Fruit fly (Drosophila melanogaster): ENCODE data around the gene Atg5.

The Atg5 gene

DNA sequence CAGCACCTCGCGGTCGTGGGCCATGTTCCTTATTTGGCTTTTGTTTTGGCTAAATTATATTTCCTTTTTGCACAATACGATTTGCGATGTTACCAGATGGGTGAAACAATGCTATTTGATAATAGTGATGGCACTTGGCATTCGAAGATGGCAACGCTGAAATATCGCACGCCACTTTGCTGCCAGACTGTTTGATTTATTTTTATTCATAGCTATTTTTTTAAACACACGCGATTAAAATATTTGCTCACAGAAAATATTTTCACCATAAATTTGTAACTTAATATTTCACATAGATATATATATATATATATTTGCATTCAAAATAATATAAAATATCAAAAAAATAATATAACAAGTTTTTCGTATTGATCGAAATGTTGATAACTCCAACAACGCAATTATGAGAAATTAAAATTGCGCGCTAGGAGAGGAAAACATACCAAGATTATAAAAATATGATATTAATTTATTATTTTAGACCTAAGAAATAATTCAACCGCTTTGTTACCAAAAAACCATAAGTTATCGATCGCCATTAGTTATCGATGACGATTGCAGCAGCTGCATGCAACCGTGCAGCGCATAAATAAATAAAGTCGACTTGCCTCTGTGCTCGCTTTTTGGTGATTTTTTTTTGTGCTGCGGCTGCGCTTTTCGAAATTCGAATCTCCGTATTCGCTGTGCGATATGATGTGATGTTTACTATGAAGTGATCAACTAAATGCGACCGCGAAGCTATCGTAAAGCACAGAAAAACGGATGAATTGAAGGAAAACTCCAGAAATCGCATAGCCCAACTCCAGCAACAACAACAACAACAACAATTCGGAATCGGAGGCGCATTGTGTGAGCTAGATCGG lies at the start of gene Atg5, which contains the start of gene Dok:
TSS of gene Atg5 (minus strand) at position 122 of the 863 bp plus-strand sequence.
TSS of gene Dok (plus strand) at position 566 of the 863 bp plus-strand sequence.
- no peak for TF ChIP-seq noc (tag; optimal IDR thresholded peaks at IDR 0.05)

DNA sequence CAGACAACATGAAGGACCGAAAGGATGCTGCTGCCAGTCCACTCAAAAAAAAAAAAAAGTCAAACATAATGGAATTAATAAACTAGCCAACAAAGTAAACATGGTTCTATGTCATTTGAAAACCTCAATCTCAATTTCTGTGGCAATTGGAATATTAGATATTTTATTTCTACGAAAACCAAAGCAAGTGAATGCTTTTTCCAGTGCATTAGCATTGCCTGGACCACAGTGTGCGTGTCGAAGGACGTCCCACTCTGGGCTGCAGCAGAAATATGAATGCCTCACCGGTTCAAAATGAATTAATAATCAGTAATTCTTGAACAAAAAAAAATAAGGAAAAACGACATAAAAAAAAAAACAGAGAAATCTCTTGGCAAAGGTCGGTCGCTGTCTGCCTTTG lies 48.9 kb upstream of the Atg5 start:
- no peak for TF ChIP-seq noc (tag; optimal IDR thresholded peaks at IDR 0.05)

DNA sequence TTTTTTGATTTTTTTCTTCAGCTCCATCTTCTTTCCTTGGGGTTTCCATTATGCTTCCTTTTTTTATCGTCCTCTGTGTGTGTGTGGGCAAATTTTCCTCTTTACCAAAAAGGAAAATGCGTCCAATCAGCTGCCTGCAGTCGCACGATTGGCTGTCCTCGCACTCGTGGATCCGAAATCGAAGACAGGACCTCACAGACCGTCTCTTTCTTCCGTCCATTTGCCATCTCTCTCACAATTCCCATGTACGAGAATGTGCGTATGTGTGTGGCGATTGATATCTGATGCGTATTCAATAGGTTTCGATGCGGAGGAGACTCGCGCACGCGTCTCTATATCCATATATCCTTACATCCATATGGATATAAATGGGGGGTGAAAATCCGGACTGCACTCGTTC lies 44.8 kb upstream of the Atg5 start:
- TF ChIP-seq noc (tag; optimal IDR thresholded peaks at IDR 0.05): no peak

DNA sequence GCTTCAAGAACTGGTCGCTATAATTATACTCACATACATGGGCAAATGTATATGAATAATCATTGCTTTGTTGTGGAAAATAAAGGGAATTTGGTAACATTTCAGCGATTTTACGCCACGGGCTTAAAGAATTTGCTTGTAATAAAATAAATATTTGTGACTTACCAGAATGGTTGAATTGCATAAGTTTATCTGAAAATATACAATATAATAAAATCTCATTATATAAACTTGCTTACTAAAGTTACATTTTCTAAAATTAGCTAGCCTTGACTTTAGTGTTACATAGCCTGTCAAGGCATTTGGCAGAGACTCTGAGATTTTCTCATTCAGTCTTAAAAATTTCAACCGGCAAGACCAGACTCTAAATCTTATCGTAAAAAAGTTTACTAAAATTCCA lies 34.9 kb upstream of the Atg5 start, which contains the start of gene CG1999:
TSS of gene CG1999 (plus strand) at position 301 of the 400 bp plus-strand sequence.
- TF ChIP-seq noc (tag; optimal IDR thresholded peaks at IDR 0.05): no peak

DNA sequence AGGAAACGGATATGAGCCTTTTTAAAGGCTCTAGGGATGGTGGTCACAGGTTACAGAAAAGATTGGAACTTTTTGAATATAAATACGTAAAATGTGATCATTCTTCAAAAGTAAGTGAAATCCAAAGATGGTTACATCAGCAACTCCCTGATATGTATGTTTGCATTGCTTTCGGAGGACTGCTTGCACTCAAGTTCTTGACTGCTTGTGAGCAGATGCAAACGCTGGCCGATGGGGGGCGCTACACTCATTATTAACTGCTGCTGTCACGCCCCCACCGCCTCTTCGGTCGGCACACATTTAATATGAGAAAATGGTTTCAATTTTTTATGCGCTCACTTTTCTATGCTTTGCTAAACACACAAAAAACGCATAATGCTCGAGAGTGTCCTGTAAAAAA lies 26.4 kb upstream of the Atg5 start:
- no peak for TF ChIP-seq noc (tag; optimal IDR thresholded peaks at IDR 0.05)

DNA sequence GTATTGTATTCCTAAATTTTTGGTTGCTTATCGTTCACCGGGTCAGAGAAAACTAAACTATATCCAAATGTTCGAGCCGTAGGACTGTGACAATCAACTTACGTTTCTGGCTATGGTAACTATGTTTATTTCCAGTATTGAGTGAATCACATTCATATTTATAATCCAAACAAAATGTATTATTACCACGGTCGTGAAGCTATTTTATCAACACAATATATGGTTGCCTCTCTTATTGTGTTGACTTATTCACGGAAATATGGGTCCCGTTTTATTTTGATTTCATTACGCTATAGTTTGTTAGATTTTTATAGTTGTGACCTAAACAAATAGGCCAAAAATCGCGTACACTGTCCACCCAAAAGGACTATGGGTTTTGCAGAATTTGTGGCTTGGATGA lies 23.8 kb upstream of the Atg5 start, which contains the start of gene CG15034:
TSS of gene CG15034 (minus strand) at position 101 of the 400 bp plus-strand sequence.
- no peak for TF ChIP-seq noc (tag; optimal IDR thresholded peaks at IDR 0.05)

DNA sequence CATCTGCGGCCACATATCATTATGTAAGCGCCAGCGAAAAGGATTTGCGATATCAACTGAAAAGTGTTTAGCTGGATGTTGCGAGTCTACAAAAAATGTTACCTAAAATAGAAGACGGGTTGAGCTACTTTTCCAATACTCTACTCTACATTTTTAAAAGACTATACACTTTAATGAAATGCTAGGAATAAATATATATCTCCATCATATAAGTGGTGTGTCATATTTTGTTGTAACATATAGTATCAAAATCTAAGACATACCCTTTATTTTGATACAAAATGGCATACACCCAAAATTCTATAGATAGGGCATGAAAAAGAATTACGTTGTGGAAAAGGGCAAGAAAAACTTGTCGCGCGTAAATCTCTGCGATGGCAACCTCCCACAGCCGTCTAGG lies 19.4 kb upstream of the Atg5 start:
- no peak for TF ChIP-seq noc (tag; optimal IDR thresholded peaks at IDR 0.05)

DNA sequence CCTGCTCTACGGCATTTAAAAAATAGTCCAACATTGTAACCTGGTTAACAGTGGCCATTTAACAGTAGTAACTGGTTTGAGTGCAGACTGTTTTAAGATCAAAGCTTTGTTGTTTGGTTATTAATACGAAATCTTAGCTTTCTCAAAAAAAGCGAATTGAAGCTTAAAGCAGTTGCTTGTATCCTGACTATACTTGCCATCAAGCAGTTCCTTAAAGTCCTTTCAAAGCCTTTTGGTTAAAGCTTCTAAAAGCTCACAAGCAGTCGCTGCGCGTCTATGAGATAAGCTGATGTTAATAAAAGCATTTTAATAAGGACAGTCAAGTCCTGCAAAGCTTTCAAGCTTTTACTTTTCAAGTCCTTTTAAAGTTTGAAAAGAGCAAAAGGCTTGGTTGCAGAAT lies 17.1 kb upstream of the Atg5 start:
- no peak for TF ChIP-seq noc (tag; optimal IDR thresholded peaks at IDR 0.05)

DNA sequence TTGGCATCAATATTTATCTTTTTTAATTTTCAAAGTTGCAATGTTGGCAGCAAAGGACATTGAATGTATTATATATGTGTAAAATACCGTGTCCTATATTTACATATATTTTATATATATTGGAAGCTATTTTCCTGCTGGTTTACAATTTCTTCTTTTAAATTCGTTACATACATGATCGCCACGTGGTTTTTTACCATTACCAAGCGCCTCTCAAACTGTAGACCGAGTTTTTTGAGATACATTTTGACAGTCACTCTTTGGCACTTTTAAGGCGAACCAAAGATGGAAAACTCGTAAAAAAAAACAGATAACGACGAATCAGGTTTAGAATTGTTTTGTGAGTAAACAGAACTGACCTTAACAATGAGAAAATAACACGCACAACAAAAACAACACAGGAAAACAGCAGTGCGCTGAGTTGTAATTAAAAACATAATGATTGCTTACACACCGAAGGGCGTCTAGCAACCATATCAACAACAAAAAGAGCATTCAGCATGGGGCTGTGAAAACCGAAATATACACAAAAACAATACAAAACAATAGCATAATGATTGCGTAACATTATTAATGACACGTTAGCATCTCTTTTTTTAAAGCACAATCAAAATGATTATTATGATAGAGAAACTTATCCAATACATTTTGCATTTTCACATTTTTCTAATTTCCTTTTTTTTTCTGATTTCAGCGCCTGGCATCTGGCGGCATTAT lies 16.2 kb upstream of the Atg5 start:
- TF ChIP-seq noc (tag; optimal IDR thresholded peaks at IDR 0.05): no peak

DNA sequence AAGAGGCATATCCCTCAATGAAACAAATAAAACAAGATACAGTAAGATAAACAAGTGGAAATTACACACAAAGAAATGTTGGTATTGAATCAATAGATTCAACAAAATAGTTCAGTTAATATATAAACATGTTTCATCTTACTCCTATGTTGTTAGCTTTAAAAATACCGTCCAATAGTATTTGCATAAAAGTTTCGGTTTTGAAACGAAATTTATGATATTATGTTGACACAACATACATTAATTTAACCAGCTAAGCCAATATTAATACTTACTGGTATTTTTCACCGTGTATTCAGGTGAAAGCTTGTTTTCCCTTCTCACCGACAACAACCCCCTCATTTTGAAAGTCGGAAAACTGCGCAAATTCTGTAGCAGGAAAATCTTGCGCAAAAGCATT lies 15.0 kb upstream of the Atg5 start:
- no peak for TF ChIP-seq noc (tag; optimal IDR thresholded peaks at IDR 0.05)

DNA sequence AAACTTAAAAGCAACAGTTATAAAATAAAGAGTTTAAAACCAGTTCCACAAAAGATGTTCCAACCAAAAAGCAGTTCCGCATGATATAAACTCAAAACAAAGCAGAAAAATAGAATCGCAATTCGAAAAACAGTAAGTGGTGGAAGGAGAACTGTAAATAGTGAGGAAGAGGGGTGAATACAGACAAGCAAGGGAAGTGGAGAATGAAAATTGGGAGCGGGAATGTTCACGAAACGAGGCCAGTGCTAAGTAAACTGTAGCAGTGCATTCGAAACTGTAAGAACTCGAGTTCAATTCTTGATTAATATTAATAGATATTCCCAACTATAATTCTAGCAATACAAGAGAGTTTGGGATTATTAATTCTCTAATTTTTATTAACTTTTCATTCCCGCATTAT lies 14.4 kb upstream of the Atg5 start:
- TF ChIP-seq noc (tag; optimal IDR thresholded peaks at IDR 0.05): no peak

DNA sequence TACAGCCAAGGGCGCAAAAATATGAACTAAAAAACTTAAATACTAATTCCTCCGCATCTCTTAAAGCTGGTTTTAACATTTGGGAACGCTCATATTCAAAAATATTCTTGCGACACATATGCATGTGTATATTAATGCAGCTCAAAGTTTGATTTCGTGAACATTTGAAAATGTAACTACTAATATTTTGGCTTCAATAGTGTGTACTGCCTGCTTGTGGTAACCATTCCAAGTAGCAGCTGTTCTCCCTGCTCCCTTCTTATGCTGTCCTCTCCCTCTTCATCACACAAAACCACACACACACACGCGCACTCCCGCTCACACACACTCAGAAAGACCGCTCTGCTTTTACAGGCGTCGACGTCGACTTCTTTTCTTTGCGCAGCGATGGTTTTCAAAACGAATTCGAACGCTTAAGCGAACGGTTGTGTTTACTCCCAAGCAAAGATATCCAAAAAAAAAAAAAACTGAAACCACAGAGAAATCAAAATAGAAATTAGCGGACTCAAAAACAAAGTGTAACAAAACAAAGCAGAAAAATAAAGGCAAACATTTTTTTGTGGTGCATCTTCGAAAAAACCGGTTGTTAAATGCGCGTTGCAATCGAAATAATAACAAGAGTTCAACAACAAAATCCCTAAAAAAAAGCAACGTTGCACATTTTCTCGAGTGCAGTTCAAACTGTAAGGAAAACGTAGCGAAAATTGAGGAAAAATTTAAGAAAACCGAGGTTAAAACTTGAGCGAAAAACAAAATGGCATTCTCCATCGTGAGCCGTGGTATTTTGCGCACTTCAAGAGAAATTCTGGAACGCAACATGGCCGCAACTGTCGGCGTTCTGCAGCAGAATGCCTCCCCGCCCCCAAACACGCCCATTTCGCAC lies 13.6 kb upstream of the Atg5 start, which contains the start of gene CBP:
TSS of gene CBP (plus strand) at position 391 of the 883 bp plus-strand sequence.
- TF ChIP-seq noc (tag; optimal IDR thresholded peaks at IDR 0.05): peak; percentile 25

DNA sequence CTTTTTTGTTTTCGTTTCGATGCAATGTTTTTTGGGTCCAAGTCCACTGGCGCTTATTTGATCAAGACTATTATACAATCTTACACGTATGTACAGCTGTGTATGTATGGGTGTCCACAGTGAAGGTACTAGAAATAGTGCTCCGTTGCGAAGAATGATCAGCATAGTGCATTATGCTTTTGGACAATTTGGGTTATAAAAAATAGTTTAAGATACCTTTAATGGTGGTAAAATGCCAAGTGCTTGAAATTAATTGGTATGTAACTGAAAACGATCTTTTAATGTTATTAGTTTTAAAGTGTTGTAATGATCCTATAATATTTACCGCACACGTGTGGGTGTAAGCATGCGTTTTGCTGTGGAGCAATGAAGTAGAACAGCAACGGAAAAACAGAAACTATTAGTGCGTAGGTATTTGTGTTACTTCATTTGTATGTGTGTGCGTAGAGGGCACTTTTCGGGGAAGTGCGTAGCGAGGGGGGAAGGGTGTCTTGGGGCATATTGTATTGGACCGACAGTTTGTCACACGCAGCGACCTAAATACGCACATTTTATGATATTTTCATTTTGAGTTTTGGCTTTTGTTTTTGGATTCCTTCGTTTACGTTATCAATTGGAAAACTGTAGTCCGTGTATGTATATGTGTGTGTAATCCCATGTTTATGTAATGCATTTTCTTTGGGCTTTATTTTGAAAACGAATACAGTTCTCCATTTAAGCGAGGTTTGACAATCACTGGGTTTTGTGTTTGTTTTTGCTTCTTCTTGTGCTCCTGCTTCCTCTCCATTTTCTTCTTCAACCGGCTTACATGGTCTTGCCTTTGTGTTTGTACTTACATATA lies 12.8 kb upstream of the Atg5 start:
- TF ChIP-seq noc (tag; optimal IDR thresholded peaks at IDR 0.05): no peak

DNA sequence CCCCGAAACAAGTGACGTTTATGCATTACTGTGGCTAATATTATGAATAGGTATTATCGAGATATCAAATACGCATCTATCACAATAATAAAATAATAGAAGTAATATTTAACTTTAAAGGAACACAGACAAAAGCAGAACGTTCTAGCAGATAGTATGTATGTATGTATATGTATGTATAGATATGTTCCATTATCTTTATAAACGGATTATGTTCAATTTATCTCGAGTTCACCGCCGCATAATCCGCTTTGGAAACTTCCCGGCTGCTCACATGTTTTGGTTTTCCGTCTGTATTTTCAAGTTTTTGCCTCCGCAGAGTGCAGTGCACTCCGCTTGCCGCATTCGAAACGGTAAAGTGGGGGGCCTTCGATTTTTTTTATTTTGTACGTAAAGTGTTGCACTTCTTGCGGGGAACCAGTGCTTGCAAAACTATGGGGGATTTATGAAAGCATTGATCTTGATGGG lies 12.0 kb upstream of the Atg5 start:
- TF ChIP-seq noc (tag; optimal IDR thresholded peaks at IDR 0.05): no peak

DNA sequence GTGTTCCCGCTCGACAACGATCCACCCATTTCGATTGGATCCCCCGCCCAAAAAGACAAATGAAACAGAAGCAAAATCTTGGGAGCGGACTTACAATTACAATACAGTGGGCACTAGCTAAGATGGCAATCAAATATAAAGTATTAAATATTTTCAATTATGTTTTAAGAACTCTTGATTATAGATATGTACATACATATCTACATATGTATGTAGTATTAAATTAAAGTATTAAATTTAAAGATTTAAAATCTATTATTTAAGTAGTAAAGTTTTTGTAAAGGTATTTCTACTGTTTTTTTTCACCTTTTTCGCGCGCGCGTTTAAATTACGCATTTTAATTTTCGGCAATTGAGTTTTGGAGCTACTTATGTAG lies 11.2 kb upstream of the Atg5 start:
- no peak for TF ChIP-seq noc (tag; optimal IDR thresholded peaks at IDR 0.05)
